Worm (Caenorhabditis elegans): ENCODE data around the gene grl-19.

Gene grl-19

ce11 chrIV:291851-292367 is 39.6 kb upstream of the grl-19 start:
- no peak for TF ChIP-seq pax-3 (tag; optimal IDR thresholded peaks at IDR 0.05)
- TF ChIP-seq nhr-28 (tag; optimal IDR thresholded peaks at IDR 0.05): no peak
- TF ChIP-seq C16A3.4 (tag; optimal IDR thresholded peaks at IDR 0.05): no peak
- peak; percentile 39 for TF ChIP-seq nhr-85 (tag)
- no peak for TF ChIP-seq dpl-1 (GFP tag; optimal IDR thresholded peaks at IDR 0.05)
- no peak for TF ChIP-seq dsc-1 (tag; optimal IDR thresholded peaks at IDR 0.05)
- peak; percentile 23 for TF ChIP-seq lir-3 (tag; optimal IDR thresholded peaks at IDR 0.05; ENCODE audit: poor library complexity)
- TF ChIP-seq efl-3 (GFP tag; optimal IDR thresholded peaks at IDR 0.05): no peak
- TF ChIP-seq ces-1 (GFP tag; optimal IDR thresholded peaks at IDR 0.05): no peak
- TF ChIP-seq aly-2 (tag; optimal IDR thresholded peaks at IDR 0.05): no peak
- TF ChIP-seq fkh-10 (GFP tag; optimal IDR thresholded peaks at IDR 0.05): no peak
- no peak for TF ChIP-seq zip-4 (GFP tag; optimal IDR thresholded peaks at IDR 0.05)
- TF ChIP-seq nhr-47 (tag; optimal IDR thresholded peaks at IDR 0.05): peak; percentile 22
- no peak for TF ChIP-seq unc-86 (tag; optimal IDR thresholded peaks at IDR 0.05)
- no peak for TF ChIP-seq hlh-4 (tag; optimal IDR thresholded peaks at IDR 0.05)
- TF ChIP-seq C04F5.9 (tag; optimal IDR thresholded peaks at IDR 0.05): no peak
- peak; percentile 9 for TF ChIP-seq tbx-2 (tag; optimal IDR thresholded peaks at IDR 0.05)
- TF ChIP-seq egl-13 (tag; optimal IDR thresholded peaks at IDR 0.05): no peak
- TF ChIP-seq nhr-71 (tag; optimal IDR thresholded peaks at IDR 0.05): peak; percentile 50
- no peak for TF ChIP-seq unc-62 (GFP tag; optimal IDR thresholded peaks at IDR 0.05)
- no peak for TF ChIP-seq blmp-1 (tag; optimal IDR thresholded peaks at IDR 0.05)
- TF ChIP-seq nhr-19 (GFP tag; conservative IDR thresholded peaks at IDR 0.05): peak; percentile 28; the same call in 1 of the 2 replicates
- no peak for TF ChIP-seq tlp-1 (tag; optimal IDR thresholded peaks at IDR 0.05)
- no peak for TF ChIP-seq ztf-11 (tag; optimal IDR thresholded peaks at IDR 0.05)
- no peak for TF ChIP-seq lin-15B (tag; optimal IDR thresholded peaks at IDR 0.05)
- TF ChIP-seq ceh-90 (tag; optimal IDR thresholded peaks at IDR 0.05): no peak
- no peak for TF ChIP-seq elt-3 (tag; optimal IDR thresholded peaks at IDR 0.05)
- no peak for TF ChIP-seq ceh-82 (tag; optimal IDR thresholded peaks at IDR 0.05)
- TF ChIP-seq Y116A8C.19 (tag; optimal IDR thresholded peaks at IDR 0.05; ENCODE audit: borderline replicate concordance): no peak
- no peak for TF ChIP-seq skn-1 (tag; optimal IDR thresholded peaks at IDR 0.05)
- no peak for TF ChIP-seq ceh-8 (GFP tag; optimal IDR thresholded peaks at IDR 0.05)
- TF ChIP-seq unc-98 (GFP tag; IDR thresholded peaks at IDR 0.05): no peak
- TF ChIP-seq F16B12.6 (tag; optimal IDR thresholded peaks at IDR 0.05): no peak
- no peak for TF ChIP-seq lin-39 (tag; optimal IDR thresholded peaks at IDR 0.05)
- TF ChIP-seq nhr-84 (tag; optimal IDR thresholded peaks at IDR 0.05): no peak
- TF ChIP-seq jun-1 (tag; optimal IDR thresholded peaks at IDR 0.05): peak; percentile 76
- no peak for TF ChIP-seq nhr-237 (tag; optimal IDR thresholded peaks at IDR 0.05)
- TF ChIP-seq grh-1 (GFP tag; IDR thresholded peaks at IDR 0.05): no peak
- TF ChIP-seq isw-1 (GFP tag; IDR thresholded peaks at IDR 0.05): no peak
- TF ChIP-seq ztf-4 (tag; optimal IDR thresholded peaks at IDR 0.05): no peak
- TF ChIP-seq sptf-1 (tag; optimal IDR thresholded peaks at IDR 0.05): no peak
- no peak for TF ChIP-seq lin-13 (GFP tag; optimal IDR thresholded peaks at IDR 0.05)
- no peak for TF ChIP-seq fkh-4 (tag; optimal IDR thresholded peaks at IDR 0.05; ENCODE audit: borderline replicate concordance)
- no peak for TF ChIP-seq fos-1 (tag; optimal IDR thresholded peaks at IDR 0.05)
- TF ChIP-seq nhr-90 (tag; optimal IDR thresholded peaks at IDR 0.05; ENCODE audit: poor library complexity): peak; percentile 78
- no peak for TF ChIP-seq snpc-4 (tag; optimal IDR thresholded peaks at IDR 0.05)
- TF ChIP-seq efl-1 (optimal IDR thresholded peaks at IDR 0.05): no peak
- peak in 1 of 2 experiments; percentile 90 for TF ChIP-seq efl-1 (GFP tag; optimal IDR thresholded peaks at IDR 0.05 in 1 of 2)
- no peak for TF ChIP-seq alr-1 (tag; optimal IDR thresholded peaks at IDR 0.05; ENCODE audit: borderline replicate concordance)
- TF ChIP-seq ama-1 (optimal IDR thresholded peaks at IDR 0.05): peak; percentile 20
- TF ChIP-seq hlh-17 (GFP tag; optimal IDR thresholded peaks at IDR 0.05; ENCODE audit: borderline replicate concordance): no peak
- TF ChIP-seq mef-2 (tag; optimal IDR thresholded peaks at IDR 0.05): no peak
- no peak for TF ChIP-seq sup-37 (GFP tag; optimal IDR thresholded peaks at IDR 0.05)
- no peak for TF ChIP-seq rnt-1 (tag; optimal IDR thresholded peaks at IDR 0.05)
